Worm (Caenorhabditis elegans): ENCODE results near the gene F14H12.6.

F14H12.6 gene

DNA sequence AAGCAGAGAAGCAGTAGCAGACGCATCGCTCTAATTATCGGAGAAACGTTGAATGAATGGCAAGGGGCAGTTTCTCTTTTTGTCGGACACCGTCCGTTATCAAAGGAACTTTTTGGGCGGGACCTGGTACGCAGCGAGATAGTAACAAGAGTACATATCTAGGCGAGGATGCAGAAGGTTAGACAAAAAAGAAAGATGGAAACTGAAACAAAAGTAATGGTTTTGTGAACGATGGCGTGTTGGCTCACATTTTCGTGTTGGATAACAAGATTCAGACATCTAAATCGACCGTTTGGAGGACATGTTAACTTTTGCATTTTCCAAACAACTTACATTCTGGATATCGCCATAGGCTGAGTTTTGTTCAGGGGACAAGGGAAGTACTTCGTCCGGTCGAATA lies at the start of gene F14H12.6:
F14H12.6 (minus strand) TSS at position 101 of the 400 bp plus-strand sequence.
- TF ChIP-seq nhr-23 (tag; optimal IDR thresholded peaks at IDR 0.05), result no peak
- TF ChIP-seq aly-2 (tag; optimal IDR thresholded peaks at IDR 0.05), result no peak
- no peak for TF ChIP-seq skn-1 (tag; optimal IDR thresholded peaks at IDR 0.05)
- TF ChIP-seq unc-62 (GFP tag; optimal IDR thresholded peaks at IDR 0.05), result no peak
- no peak for TF ChIP-seq nhr-10 (tag; optimal IDR thresholded peaks at IDR 0.05)
- no peak for TF ChIP-seq ceh-16 (tag; optimal IDR thresholded peaks at IDR 0.05)
- no peak for TF ChIP-seq alr-1 (tag; optimal IDR thresholded peaks at IDR 0.05)
- TF ChIP-seq nhr-11 (tag; optimal IDR thresholded peaks at IDR 0.05), result no peak
- no peak for TF ChIP-seq ama-1 (optimal IDR thresholded peaks at IDR 0.05)
- no peak for TF ChIP-seq ceh-82 (tag; optimal IDR thresholded peaks at IDR 0.05)
- no peak for TF ChIP-seq Y55F3AM.14 (GFP tag; optimal IDR thresholded peaks at IDR 0.05)
- TF ChIP-seq nhr-12 (tag; optimal IDR thresholded peaks at IDR 0.05), result no peak
- no peak for TF ChIP-seq dmd-4 (tag; optimal IDR thresholded peaks at IDR 0.05)
- no peak for TF ChIP-seq lin-39 (tag; optimal IDR thresholded peaks at IDR 0.05)
- no peak for TF ChIP-seq snpc-4 (tag; optimal IDR thresholded peaks at IDR 0.05)
- TF ChIP-seq peb-1 (tag; optimal IDR thresholded peaks at IDR 0.05), result no peak
- no peak for TF ChIP-seq egl-27 (tag; optimal IDR thresholded peaks at IDR 0.05)
- no peak for TF ChIP-seq ZK546.5 (tag; optimal IDR thresholded peaks at IDR 0.05)
- TF ChIP-seq ztf-4 (tag; optimal IDR thresholded peaks at IDR 0.05), result no peak

DNA sequence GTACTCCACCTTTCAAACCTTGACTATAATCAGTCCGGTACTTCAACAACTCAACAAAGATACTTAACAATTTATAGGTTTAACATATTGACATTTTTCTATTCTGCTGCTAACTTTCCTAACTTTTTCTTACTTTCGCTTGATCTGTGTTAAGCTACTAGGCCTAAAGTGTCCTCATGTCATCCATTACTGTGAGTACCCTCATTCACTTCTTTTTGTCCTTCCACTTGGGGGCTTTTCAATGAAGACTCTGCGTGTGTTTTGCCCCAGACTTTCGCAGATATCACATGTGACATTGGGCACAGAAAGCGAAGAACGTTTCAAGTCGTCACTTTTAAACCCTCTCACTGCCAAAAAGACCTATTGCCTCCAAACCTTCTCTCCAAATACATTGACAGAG lies 47.4 kb upstream of the F14H12.6 start:
- TF ChIP-seq sma-9 (GFP tag; optimal IDR thresholded peaks at IDR 0.05), result peak; percentile 19
- no peak for TF ChIP-seq sma-9 (tag; optimal IDR thresholded peaks at IDR 0.05)
- TF ChIP-seq F13H6.1 (tag; optimal IDR thresholded peaks at IDR 0.05), result no peak
- TF ChIP-seq zag-1 (tag; optimal IDR thresholded peaks at IDR 0.05), result peak; percentile 8
- no peak for TF ChIP-seq ama-1 (optimal IDR thresholded peaks at IDR 0.05)
- TF ChIP-seq mab-5 (tag; optimal IDR thresholded peaks at IDR 0.05), result peak; percentile 44
- TF ChIP-seq unc-55 (GFP tag; optimal IDR thresholded peaks at IDR 0.05), result peak; percentile 9
- no peak for TF ChIP-seq lsy-2 (tag; optimal IDR thresholded peaks at IDR 0.05)
- TF ChIP-seq mdl-1 (tag; optimal IDR thresholded peaks at IDR 0.05), result peak in 1 of 2 experiments; percentile 24
- no peak for TF ChIP-seq ztf-1 (GFP tag; conservative IDR thresholded peaks at IDR 0.05)
- TF ChIP-seq lin-13 (GFP tag; optimal IDR thresholded peaks at IDR 0.05), result no peak
- no peak for TF ChIP-seq aly-2 (tag; optimal IDR thresholded peaks at IDR 0.05)
- TF ChIP-seq elt-3 (tag; optimal IDR thresholded peaks at IDR 0.05), result no peak

DNA sequence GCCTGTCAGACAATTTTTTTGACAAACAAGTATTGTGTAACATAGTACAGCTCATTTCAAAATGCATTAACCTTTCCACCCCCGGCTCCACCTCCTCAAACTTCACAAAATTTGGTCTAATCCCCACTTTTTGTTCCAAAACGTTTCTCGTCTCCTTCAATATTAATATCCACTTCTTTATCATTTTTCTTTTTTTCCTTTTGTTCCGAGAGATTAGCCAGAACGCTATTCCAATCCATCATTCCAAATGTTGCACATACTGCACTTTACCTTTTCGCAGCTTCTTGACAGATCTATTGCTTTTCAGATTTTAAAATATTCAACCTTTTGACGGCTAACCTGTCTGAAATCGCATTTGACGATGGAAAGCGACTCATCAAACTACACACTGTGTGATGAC lies 45.5 kb upstream of the F14H12.6 start, which contains the start of gene D1079.1:
D1079.1 (plus strand) TSS at position 301 of the 400 bp plus-strand sequence.
- TF ChIP-seq lsy-2 (tag; optimal IDR thresholded peaks at IDR 0.05), result no peak
- TF ChIP-seq unc-55 (GFP tag; optimal IDR thresholded peaks at IDR 0.05), result peak; percentile 31

DNA sequence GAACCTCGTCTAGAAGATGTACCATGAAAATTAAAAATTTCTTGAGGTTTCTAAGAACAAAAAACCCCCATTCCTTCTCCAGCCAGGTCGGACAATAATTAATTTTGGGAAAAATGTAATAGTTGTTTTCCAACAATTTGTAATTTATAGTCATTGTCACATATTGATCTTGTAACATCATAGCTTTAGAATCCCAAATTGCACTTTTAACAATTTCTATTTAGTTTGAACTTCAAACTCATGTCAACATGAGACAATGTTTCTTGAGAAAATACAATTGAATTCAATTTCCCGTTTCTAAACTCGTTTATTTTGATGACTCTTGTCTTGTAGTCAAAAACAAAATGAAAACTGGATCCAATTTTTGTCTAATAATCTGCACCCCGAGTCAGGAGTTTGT lies 42.9 kb upstream of the F14H12.6 start:
- TF ChIP-seq R02D3.7 (tag; optimal IDR thresholded peaks at IDR 0.05) (no peak), zag-1 (tag; optimal IDR thresholded peaks at IDR 0.05) (no peak), dmd-4 (tag; optimal IDR thresholded peaks at IDR 0.05) (no peak), Y55F3AM.14 (GFP tag; optimal IDR thresholded peaks at IDR 0.05) (no peak), blmp-1 (tag; optimal IDR thresholded peaks at IDR 0.05; ENCODE audit: insufficient read depth) (no peak), egl-27 (tag; optimal IDR thresholded peaks at IDR 0.05) (no peak), mdl-1 (tag; optimal IDR thresholded peaks at IDR 0.05) (no peak), nhr-77 (tag; optimal IDR thresholded peaks at IDR 0.05) (no peak), nhr-6 (tag; optimal IDR thresholded peaks at IDR 0.05) (no peak), sma-3 (GFP tag; optimal IDR thresholded peaks at IDR 0.05) (no peak), ceh-16 (tag; optimal IDR thresholded peaks at IDR 0.05) (no peak), nhr-237 (tag; optimal IDR thresholded peaks at IDR 0.05) (no peak), unc-62 (GFP tag; optimal IDR thresholded peaks at IDR 0.05) (no peak), nhr-12 (tag; optimal IDR thresholded peaks at IDR 0.05) (no peak), unc-39 (tag; optimal IDR thresholded peaks at IDR 0.05) (no peak), mbf-1 (tag; optimal IDR thresholded peaks at IDR 0.05) (no peak), nhr-25 (tag; optimal IDR thresholded peaks at IDR 0.05) (no peak)

Measured in whole organism, L2 larva.